Worm (Caenorhabditis elegans): Measurements from ENCODE around the gene timm-17B.2.

DNA sequence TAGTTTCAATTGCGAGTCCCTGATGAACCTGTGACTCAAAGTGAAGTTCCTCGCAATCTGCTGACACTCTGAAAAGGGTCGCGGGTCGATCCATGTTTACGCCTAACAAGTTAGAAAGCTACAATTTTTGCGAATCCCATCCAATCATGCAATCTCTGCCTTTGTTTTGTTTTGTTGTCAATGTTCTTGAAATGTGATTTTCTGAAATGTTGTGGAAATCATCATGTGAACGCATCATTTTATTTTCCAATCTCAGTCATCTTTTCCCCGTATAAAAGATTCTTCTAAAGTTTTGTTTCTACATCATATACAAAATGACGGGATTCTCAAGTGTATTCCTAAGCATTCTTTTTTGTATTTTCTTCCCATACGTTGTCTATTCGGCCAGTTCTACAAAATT is 48.4 kb upstream of the timm-17B.2 start, which contains the start of gene F17E9.4:
- no peak for TF ChIP-seq dao-5 (tag; optimal IDR thresholded peaks at IDR 0.05)
- no peak for TF ChIP-seq him-1 (tag; optimal IDR thresholded peaks at IDR 0.05)
- TF ChIP-seq W03F9.2 (tag; optimal IDR thresholded peaks at IDR 0.05): no peak

All from whole organism, L4/young adult.